Worm (Caenorhabditis elegans) whole organism, L4 larva: ENCODE measurements around the gene snpc-1.1.

Source experiments
- F10B5.3 ChIP-seq: sonication (generic microtip); optimal IDR thresholded peaks from 2 replicates; lab custom pipeline; 2016; ENCODE audit warnings: mild to moderate bottlenecking, missing genetic modification characterization, missing compliant biosample characterization
- F26F4.8 ChIP-seq: fragments of 200-800 bp; sonication (Bioruptor generic); conservative IDR thresholded peaks from 2 replicates; pipeline ENCODE4 v1.3.6; 2022; ENCODE audit warnings: missing genetic modification characterization, missing compliant biosample characterization
- R02D3.7 ChIP-seq: fragments of 150-350 bp; sonication (generic microtip); optimal IDR thresholded peaks from 3 replicates; lab custom pipeline; 2014; ENCODE audit warnings: missing biosample characterization, missing genetic modification characterization
- Y105C5A.15 ChIP-seq: fragments of 200-800 bp; sonication (Bioruptor generic); IDR thresholded peaks from 2 replicates; pipeline ENCODE4 v1.3.6; 2022; ENCODE audit warnings: missing genetic modification characterization, missing compliant biosample characterization
- Y5F2A.4 ChIP-seq: fragments of 200-800 bp; sonication (Bioruptor generic); optimal IDR thresholded peaks from 2 replicates; lab custom pipeline; 2018; ENCODE audit warnings: mild to moderate bottlenecking, missing genetic modification characterization, missing compliant biosample characterization
- Y75B8A.6 ChIP-seq: fragments of 200-800 bp; sonication (Bioruptor generic); IDR thresholded peaks from 2 replicates; pipeline ENCODE4 v1.3.6; 2022; ENCODE audit warnings: missing genetic modification reagents, missing genetic modification characterization, missing compliant biosample characterization
- ZK546.5 ChIP-seq, 2 experiments: sonication (generic microtip); optimal IDR thresholded peaks; 2 replicates each; lab custom pipeline; 2017; ENCODE audit warnings: missing biosample characterization in 2 of 2, missing genetic modification characterization in 2 of 2
- ama-1 ChIP-seq: fragments of 150-350 bp; optimal IDR thresholded peaks from 2 replicates; lab custom pipeline; 2014; ENCODE audit warnings: inconsistent platforms, mixed read lengths
- ceh-32 ChIP-seq: sonication (generic microtip); optimal IDR thresholded peaks from 2 replicates; lab custom pipeline; 2016; ENCODE audit warnings: mild to moderate bottlenecking, missing genetic modification characterization, missing compliant biosample characterization; ENCODE audit not compliant: poor library complexity
- ceh-62 ChIP-seq: sonication (generic microtip); optimal IDR thresholded peaks from 2 replicates; lab custom pipeline; 2017; ENCODE audit warnings: missing biosample characterization, missing genetic modification characterization
- ctbp-1 ChIP-seq: fragments of 200-800 bp; sonication (Bioruptor generic); IDR thresholded peaks from 2 replicates; pipeline ENCODE4 v1.3.6; 2022; ENCODE audit warnings: missing genetic modification reagents, missing genetic modification characterization, missing compliant biosample characterization
- daf-12 ChIP-seq: fragments of 150-350 bp; optimal IDR thresholded peaks from 2 replicates; lab custom pipeline; 2014; ENCODE audit warnings: missing biosample characterization, missing genetic modification reagents, missing genetic modification characterization
- dmd-6 ChIP-seq: fragments of 200-800 bp; sonication (Bioruptor generic); IDR thresholded peaks from 2 replicates; pipeline ENCODE4 v1.3.6; 2022; ENCODE audit warnings: missing genetic modification reagents, missing genetic modification characterization, missing compliant biosample characterization
- dmd-8 ChIP-seq: fragments of 200-800 bp; sonication (Bioruptor generic); IDR thresholded peaks from 2 replicates; pipeline ENCODE4 v1.3.6; 2022; ENCODE audit warnings: missing genetic modification characterization, missing compliant biosample characterization
- dpl-1 ChIP-seq: fragments of 150-350 bp; optimal IDR thresholded peaks from 2 replicates; lab custom pipeline; 2014; ENCODE audit warnings: missing biosample characterization, missing genetic modification reagents, missing genetic modification characterization
- dve-1 ChIP-seq: sonication (generic microtip); optimal IDR thresholded peaks from 2 replicates; lab custom pipeline; 2017; ENCODE audit warnings: antibody characterized with exemption, mild to moderate bottlenecking, missing genetic modification characterization, missing compliant biosample characterization; ENCODE audit not compliant: insufficient read depth
- egl-27 ChIP-seq: sonication (generic microtip); optimal IDR thresholded peaks from 3 replicates; lab custom pipeline; 2017; ENCODE audit warnings: missing biosample characterization, missing genetic modification reagents, missing genetic modification characterization
- hif-1 ChIP-seq, 2 experiments: sonication (generic microtip); optimal IDR thresholded peaks; 2 replicates each; lab custom pipeline; 2016 to 2017; ENCODE audit warnings: missing compliant biosample characterization in 2 of 2, missing genetic modification characterization in 2 of 2, missing genetic modification reagents in 2 of 2, missing genotype in 2 of 2, mild to moderate bottlenecking in 1 of 2
- hlh-11 ChIP-seq: fragments of 200-800 bp; sonication (Bioruptor generic); optimal IDR thresholded peaks from 2 replicates; lab custom pipeline; 2018; ENCODE audit warnings: mild to moderate bottlenecking, missing genetic modification characterization, missing compliant biosample characterization
- hlh-30 ChIP-seq: sonication (generic microtip); optimal IDR thresholded peaks from 2 replicates; lab custom pipeline; 2017; ENCODE audit warnings: antibody characterized with exemption, mild to moderate bottlenecking, missing genetic modification characterization, missing compliant biosample characterization; ENCODE audit not compliant: insufficient read depth
- lim-7 ChIP-seq: fragments of 200-800 bp; sonication (Bioruptor generic); IDR thresholded peaks from 2 replicates; pipeline ENCODE4 v1.3.6; 2022; ENCODE audit warnings: missing genetic modification characterization, missing compliant biosample characterization
- lin-38 ChIP-seq: fragments of 200-800 bp; sonication (Bioruptor generic); IDR thresholded peaks from 2 replicates; pipeline ENCODE4 v1.3.6; 2022; ENCODE audit warnings: missing genetic modification reagents, missing genetic modification characterization, missing compliant biosample characterization
- lin-39 ChIP-seq: fragments of 150-350 bp; optimal IDR thresholded peaks from 2 replicates; lab custom pipeline; 2014; ENCODE audit warnings: missing biosample characterization, missing genetic modification reagents, missing genetic modification characterization
- lir-3 ChIP-seq: sonication (generic microtip); optimal IDR thresholded peaks from 2 replicates; lab custom pipeline; 2016; ENCODE audit warnings: mild to moderate bottlenecking, missing genetic modification characterization, missing compliant biosample characterization
- madf-5 ChIP-seq, 2 experiments: fragments of 200-800 bp; sonication (Bioruptor generic); IDR thresholded peaks; 2 replicates each; pipeline ENCODE4 v1.3.6; 2022; ENCODE audit warnings: missing compliant biosample characterization in 2 of 2, missing genetic modification characterization in 2 of 2
- mep-1 ChIP-seq: fragments of 150-350 bp; sonication (generic microtip); optimal IDR thresholded peaks from 3 replicates; lab custom pipeline; 2014; ENCODE audit warnings: missing biosample characterization, missing genetic modification characterization
- mxl-3 ChIP-seq: fragments of 200-800 bp; sonication (Bioruptor generic); optimal IDR thresholded peaks from 2 replicates; lab custom pipeline; 2018; ENCODE audit warnings: mild to moderate bottlenecking, missing genetic modification characterization, missing compliant biosample characterization
- nhr-237 ChIP-seq: sonication (generic microtip); optimal IDR thresholded peaks from 2 replicates; lab custom pipeline; 2017; ENCODE audit warnings: missing biosample characterization, missing genetic modification characterization
- nhr-42 ChIP-seq: fragments of 200-800 bp; sonication (Bioruptor generic); IDR thresholded peaks from 2 replicates; pipeline ENCODE4 v1.3.6; 2022; ENCODE audit warnings: missing genetic modification characterization, missing compliant biosample characterization
- nhr-48 ChIP-seq: sonication (generic microtip); optimal IDR thresholded peaks from 2 replicates; lab custom pipeline; 2016; ENCODE audit warnings: mild to moderate bottlenecking, missing genetic modification characterization, missing compliant biosample characterization
- php-3 ChIP-seq: fragments of 200-800 bp; sonication (Bioruptor generic); IDR thresholded peaks from 2 replicates; pipeline ENCODE4 v1.3.6; 2022; ENCODE audit warnings: missing genetic modification reagents, missing genetic modification characterization, missing compliant biosample characterization
- rbr-2 ChIP-seq: sonication (generic microtip); optimal IDR thresholded peaks from 2 replicates; lab custom pipeline; 2016; ENCODE audit warnings: missing genotype, missing genetic modification characterization, missing compliant biosample characterization
- sdz-12 ChIP-seq: fragments of 200-800 bp; sonication (Bioruptor generic); optimal IDR thresholded peaks from 2 replicates; lab custom pipeline; 2018; ENCODE audit warnings: mild to moderate bottlenecking, missing genetic modification characterization, missing compliant biosample characterization
- set-16 ChIP-seq: fragments of 200-800 bp; sonication (Bioruptor generic); IDR thresholded peaks from 2 replicates; pipeline ENCODE4 v1.3.6; 2022; ENCODE audit warnings: missing genetic modification reagents, missing genetic modification characterization, missing compliant biosample characterization
- spr-1 ChIP-seq: sonication (generic microtip); optimal IDR thresholded peaks from 2 replicates; lab custom pipeline; 2016; ENCODE audit warnings: mild to moderate bottlenecking, missing genetic modification characterization, missing compliant biosample characterization
- unc-62 ChIP-seq, 3 experiments: fragments of 150-350 bp in 1 of 3; sonication (generic microtip); optimal IDR thresholded peaks in 2 of 3; peaks in 1 of 3; 1 replicate in 1 of 3; 2 replicates in 2 of 3; lab custom pipeline; 2014 to 2017; ENCODE audit warnings: missing biosample characterization in 3 of 3, missing genetic modification characterization in 3 of 3, missing genetic modification reagents in 3 of 3, missing genotype in 1 of 3
- zip-11 ChIP-seq: fragments of 200-800 bp; sonication (Bioruptor generic); IDR thresholded peaks from 2 replicates; pipeline ENCODE4 v1.3.6; 2022; ENCODE audit warnings: missing genetic modification characterization, missing compliant biosample characterization
- ztf-11 ChIP-seq: fragments of 150-350 bp; optimal IDR thresholded peaks from 2 replicates; lab custom pipeline; 2014; ENCODE audit warnings: missing biosample characterization, missing genetic modification characterization
- ztf-7 ChIP-seq: fragments of 150-350 bp; optimal IDR thresholded peaks from 2 replicates; lab custom pipeline; 2014; ENCODE audit warnings: missing biosample characterization, missing genetic modification characterization

snpc-1.1 gene

DNA sequence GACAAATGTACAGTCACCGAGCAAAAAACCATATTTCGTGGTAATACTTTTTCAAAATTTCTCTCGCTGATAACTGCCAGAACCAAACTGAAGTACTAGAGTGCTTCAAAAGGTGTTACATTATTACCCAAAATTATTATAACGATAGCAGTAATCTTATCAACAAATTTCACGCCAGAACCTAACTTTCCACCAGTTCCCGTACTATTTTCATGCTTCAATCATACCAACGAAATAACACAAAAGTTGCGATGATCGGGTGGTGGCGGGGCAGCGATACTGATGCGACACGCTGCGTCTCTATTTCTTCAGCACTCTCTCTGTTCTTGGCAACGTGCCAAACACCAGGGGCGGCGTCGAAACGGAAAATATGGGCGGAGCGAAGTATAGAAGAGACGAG lies 27.8 kb upstream of the snpc-1.1 start (continued):
- no peak for TF ChIP-seq lin-39 (tag; lab: Kevin White, UChicago)
- TF ChIP-seq nhr-237 (tag; lab: Kevin White, UChicago) = no peak
- no peak for TF ChIP-seq F10B5.3 (tag; lab: Kevin White, UChicago)
- TF ChIP-seq sdz-12 (GFP tag; lab: Kevin White, UChicago) = no peak
- no peak for TF ChIP-seq spr-1 (tag; lab: Kevin White, UChicago)
- TF ChIP-seq rbr-2 (tag; lab: Kevin White, UChicago) = no peak
- peak; percentile 72; the same call in 1 of the 2 replicates for TF ChIP-seq php-3 (GFP tag; lab: Robert Waterston, UW)

DNA sequence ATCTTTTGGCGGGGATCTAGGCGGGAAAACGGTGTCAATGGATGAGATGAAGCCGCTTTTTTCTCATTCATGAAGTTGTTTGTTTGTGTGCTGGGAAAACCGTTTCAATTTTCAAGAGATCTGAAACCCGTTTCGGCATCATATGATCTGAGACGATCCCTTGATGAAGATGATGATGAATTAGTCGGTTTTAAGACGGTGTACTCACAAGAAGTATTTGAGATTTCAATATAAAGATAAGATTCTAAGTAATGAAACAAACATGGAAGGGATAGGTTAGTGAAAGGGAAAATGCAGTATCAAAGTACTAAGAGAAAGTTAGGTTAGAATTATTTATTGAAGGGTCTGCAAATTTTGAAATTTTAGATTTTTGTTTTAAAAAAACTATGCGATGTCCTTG lies 27.1 kb upstream of the snpc-1.1 start:
- TF ChIP-seq unc-62 (GFP tag; optimal IDR thresholded peaks at IDR 0.05 in 1 of 2; lab: Kevin White, UChicago) (peak in 1 of 2 experiments; percentile 98), unc-62 (tag; optimal IDR thresholded peaks at IDR 0.05; lab: Kevin White, UChicago) (no peak), rbr-2 (tag; lab: Kevin White, UChicago) (no peak), set-16 (GFP tag; lab: Robert Waterston, UW) (no peak), dmd-8 (no peak), ceh-62 (tag; lab: Kevin White, UChicago) (no peak)

DNA sequence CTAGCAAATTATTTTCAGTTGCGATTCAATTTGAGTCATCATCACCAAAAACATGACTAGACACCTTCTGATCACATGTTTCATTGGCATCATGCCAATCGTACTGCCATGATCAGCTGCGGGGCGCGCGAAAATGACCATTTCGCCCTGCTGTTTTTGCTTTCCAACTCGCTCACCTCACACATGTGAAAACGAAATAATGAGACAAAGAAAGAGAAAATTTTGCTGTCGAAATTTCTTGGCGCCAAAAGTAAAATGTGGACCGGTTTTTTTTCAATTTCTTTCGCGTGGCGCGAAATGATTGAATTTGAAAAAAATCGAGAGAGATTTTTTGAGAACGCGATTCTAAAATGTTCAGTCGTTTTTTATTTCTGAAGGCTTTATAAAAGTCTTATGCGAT lies 25.8 kb upstream of the snpc-1.1 start:
- no peak for TF ChIP-seq mep-1 (tag; lab: Kevin White, UChicago)
- no peak for TF ChIP-seq ama-1 (lab: Kevin White, UChicago)
- TF ChIP-seq nhr-42 (GFP tag; lab: Robert Waterston, UW) = no peak
- TF ChIP-seq hif-1 (tag; optimal IDR thresholded peaks at IDR 0.05; lab: Kevin White, UChicago) = no peak
- no peak for TF ChIP-seq spr-1 (tag; lab: Kevin White, UChicago)
- TF ChIP-seq lim-7 (GFP tag; lab: Robert Waterston, UW) = no peak
- peak; percentile 70 for TF ChIP-seq hlh-30
- TF ChIP-seq Y105C5A.15 (GFP tag; lab: Robert Waterston, UW) = no peak
- TF ChIP-seq set-16 (GFP tag; lab: Robert Waterston, UW) = no peak
- no peak for TF ChIP-seq ctbp-1 (GFP tag; lab: Robert Waterston, UW)
- no peak for TF ChIP-seq lin-38 (GFP tag; lab: Robert Waterston, UW)
- TF ChIP-seq dmd-6 (GFP tag; lab: Robert Waterston, UW) = peak; percentile 45; the same call in 1 of the 2 replicates
- TF ChIP-seq R02D3.7 = no peak
- no peak for TF ChIP-seq F10B5.3 (tag; lab: Kevin White, UChicago)
- TF ChIP-seq lir-3 (tag; lab: Kevin White, UChicago) = no peak
- TF ChIP-seq daf-12 (tag; lab: Kevin White, UChicago) = no peak
- TF ChIP-seq ceh-32 (tag; lab: Kevin White, UChicago) = no peak
- TF ChIP-seq nhr-48 (tag; lab: Kevin White, UChicago) = no peak
- TF ChIP-seq hlh-11 (tag; lab: Kevin White, UChicago) = peak; percentile 9
- TF ChIP-seq Y5F2A.4 = no peak
- no peak for TF ChIP-seq rbr-2 (tag; lab: Kevin White, UChicago)
- TF ChIP-seq ZK546.5 (tag; optimal IDR thresholded peaks at IDR 0.05; lab: Kevin White, UChicago) = no peak
- TF ChIP-seq dve-1 (tag; lab: Kevin White, UChicago) = no peak
- no peak for TF ChIP-seq zip-11
- no peak for TF ChIP-seq ztf-7 (tag; lab: Kevin White, UChicago)
- TF ChIP-seq mxl-3 (GFP tag; lab: Kevin White, UChicago) = peak; percentile 11
- no peak for TF ChIP-seq madf-5 (GFP tag; IDR thresholded peaks at IDR 0.05; lab: Robert Waterston, UW)
- peak; percentile 67 for TF ChIP-seq dpl-1
- TF ChIP-seq Y75B8A.6 (GFP tag; lab: Robert Waterston, UW) = no peak
- TF ChIP-seq ztf-11 (tag; lab: Kevin White, UChicago) = no peak
- no peak for TF ChIP-seq egl-27
- no peak for TF ChIP-seq F26F4.8 (GFP tag; lab: Robert Waterston, UW)
